Worm (Caenorhabditis elegans) whole organism, early embryonic: ENCODE results near the gene C05C8.1.

Experiments
- aly-1 ChIP-seq: sonication (generic microtip); optimal IDR thresholded peaks from 2 replicates; lab custom pipeline; 2016; ENCODE audit warnings: missing genetic modification characterization, missing compliant biosample characterization
- ama-1 ChIP-seq: fragments of 150-350 bp; optimal IDR thresholded peaks from 2 replicates; lab custom pipeline; 2014
- flt-1 ChIP-seq: fragments of 200-800 bp; sonication (Bioruptor generic); IDR thresholded peaks from 2 replicates; pipeline ENCODE4 v1.3.6; 2022; ENCODE audit warnings: missing genetic modification characterization, missing compliant biosample characterization
- hmbx-1 ChIP-seq: sonication (generic microtip); optimal IDR thresholded peaks from 2 replicates; lab custom pipeline; 2016; ENCODE audit warnings: mild to moderate bottlenecking, missing genetic modification characterization, missing compliant biosample characterization
- hnd-1 ChIP-seq: sonication (generic microtip); optimal IDR thresholded peaks from 2 replicates; lab custom pipeline; 2016; ENCODE audit warnings: missing genetic modification characterization, missing compliant biosample characterization
- scrt-1 ChIP-seq: fragments of 200-800 bp; sonication (Bioruptor generic); IDR thresholded peaks from 2 replicates; pipeline ENCODE4 v1.3.6; 2022; ENCODE audit warnings: missing genetic modification characterization, missing compliant biosample characterization
- sea-1 ChIP-seq: fragments of 200-800 bp; sonication (Bioruptor generic); conservative IDR thresholded peaks from 2 replicates; pipeline ENCODE4 v1.3.6; 2022; ENCODE audit warnings: missing genetic modification characterization, missing compliant biosample characterization
- tbx-37 ChIP-seq: fragments of 200-800 bp; sonication (Bioruptor generic); conservative IDR thresholded peaks from 2 replicates; pipeline ENCODE4 v1.3.6; 2022; ENCODE audit warnings: missing genetic modification reagents, missing genetic modification characterization, missing compliant biosample characterization
- tra-4 ChIP-seq: sonication (generic microtip); optimal IDR thresholded peaks from 2 replicates; lab custom pipeline; 2017; ENCODE audit warnings: missing genetic modification characterization, missing compliant biosample characterization

DNA sequence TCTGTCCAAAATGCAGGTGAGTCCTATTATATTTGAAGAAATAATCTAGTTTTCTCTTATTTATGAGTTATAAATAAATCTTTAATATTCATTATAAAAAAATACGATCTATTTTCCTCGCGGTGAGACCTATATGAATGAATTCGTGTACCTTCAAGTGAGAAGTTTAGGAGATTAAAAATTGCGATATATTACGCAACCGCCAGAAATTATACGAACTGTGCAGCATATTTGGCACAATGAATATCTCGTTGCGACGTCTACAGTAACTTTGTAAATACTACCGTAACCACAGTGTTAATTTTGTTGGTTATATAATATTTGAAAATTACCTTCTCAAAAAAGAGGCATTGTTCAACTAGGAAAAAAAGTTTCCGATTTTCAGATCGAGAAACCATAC, 15.2 kb upstream of the C05C8.1 start:
- no peak for TF ChIP-seq tbx-37 (GFP tag; lab: Robert Waterston, UW)
- TF ChIP-seq hnd-1 (tag; lab: Kevin White, UChicago) = no peak
- TF ChIP-seq tra-4 = no peak
- no peak for TF ChIP-seq ama-1
- TF ChIP-seq scrt-1 (GFP tag; lab: Robert Waterston, UW) = no peak
- no peak for TF ChIP-seq sea-1 (GFP tag; lab: Robert Waterston, UW)
- TF ChIP-seq hmbx-1 (tag; lab: Kevin White, UChicago) = no peak
- TF ChIP-seq flt-1 (GFP tag; lab: Robert Waterston, UW) = no peak
- no peak for TF ChIP-seq aly-1 (tag; lab: Kevin White, UChicago)
